Worm (Caenorhabditis elegans): ENCODE measurements around the gene W06G6.20.

W06G6.20 gene

DNA sequence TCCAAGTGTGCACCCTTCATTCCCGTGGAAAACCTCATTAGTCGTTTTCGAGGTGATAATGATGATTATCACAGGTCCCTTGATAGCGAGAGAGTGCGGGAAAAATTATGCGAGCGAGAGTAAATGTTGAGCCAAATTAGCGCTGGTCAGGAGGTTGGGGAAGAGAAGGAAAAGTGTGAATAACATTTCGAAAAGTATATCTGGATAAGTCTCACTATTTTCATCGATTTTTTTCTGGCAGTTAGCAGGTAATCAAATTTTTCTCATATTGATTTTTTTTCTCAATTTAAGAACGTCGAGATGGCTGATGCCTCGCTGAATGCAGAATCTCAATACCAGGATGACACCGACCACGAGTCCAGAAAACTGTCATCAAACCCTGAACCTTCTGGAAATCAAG, 19.2 kb downstream of the W06G6.20 start, which contains the start of gene W06G6.2:
Gene W06G6.2, plus strand, starts transcription at position 301 of the 400 bp plus-strand sequence.
- TF ChIP-seq sptf-1 (tag; optimal IDR thresholded peaks at IDR 0.05), result no peak
- TF ChIP-seq ceh-83 (GFP tag; optimal IDR thresholded peaks at IDR 0.05), result no peak
- no peak for TF ChIP-seq ceh-43 (GFP tag; optimal IDR thresholded peaks at IDR 0.05)
- no peak for TF ChIP-seq lin-32 (GFP tag; optimal IDR thresholded peaks at IDR 0.05)
- no peak for TF ChIP-seq zip-8 (tag; optimal IDR thresholded peaks at IDR 0.05)
- no peak for TF ChIP-seq nhr-28 (tag; optimal IDR thresholded peaks at IDR 0.05)
- TF ChIP-seq flh-1 (GFP tag; optimal IDR thresholded peaks at IDR 0.05), result no peak
- no peak for TF ChIP-seq nhr-237 (tag; optimal IDR thresholded peaks at IDR 0.05)
- no peak for TF ChIP-seq ceh-39 (tag; optimal IDR thresholded peaks at IDR 0.05)
- TF ChIP-seq unc-39 (tag; optimal IDR thresholded peaks at IDR 0.05), result no peak
- TF ChIP-seq bed-3 (GFP tag; optimal IDR thresholded peaks at IDR 0.05), result no peak

DNA sequence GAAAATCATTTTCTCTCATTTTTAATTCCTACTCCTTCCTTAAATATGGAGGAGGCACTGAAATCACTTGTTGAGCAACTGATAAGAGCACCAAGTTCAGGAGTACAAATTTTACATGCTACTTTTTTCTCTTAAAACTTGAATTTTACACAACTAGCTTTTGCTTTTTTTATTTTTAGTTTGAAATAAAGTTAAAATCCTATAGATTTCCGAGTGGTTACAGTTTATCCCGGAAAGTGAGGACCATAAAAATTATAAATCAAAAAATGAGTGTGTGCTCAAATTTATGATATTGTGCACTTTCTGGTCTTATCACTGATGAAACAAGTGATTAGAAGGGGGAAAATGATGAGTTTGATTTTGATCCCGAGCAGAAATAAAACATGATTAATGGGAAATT, 20.2 kb downstream of the W06G6.20 start, which contains the start of gene oac-53:
Gene oac-53, minus strand, starts transcription at position 9 of the 400 bp plus-strand sequence.
- TF ChIP-seq M03D4.4 (tag; optimal IDR thresholded peaks at IDR 0.05), result no peak
- TF ChIP-seq nhr-28 (tag; optimal IDR thresholded peaks at IDR 0.05), result no peak
- no peak for TF ChIP-seq mls-2 (tag; optimal IDR thresholded peaks at IDR 0.05)
- no peak for TF ChIP-seq ceh-39 (tag; optimal IDR thresholded peaks at IDR 0.05)
- TF ChIP-seq nhr-2 (tag; optimal IDR thresholded peaks at IDR 0.05), result no peak
- TF ChIP-seq lsy-2 (tag; optimal IDR thresholded peaks at IDR 0.05), result no peak
- TF ChIP-seq unc-120 (tag; optimal IDR thresholded peaks at IDR 0.05; ENCODE audit: poor library complexity, severe bottlenecking), result no peak
- no peak for TF ChIP-seq drap-1 (GFP tag; optimal IDR thresholded peaks at IDR 0.05)

DNA sequence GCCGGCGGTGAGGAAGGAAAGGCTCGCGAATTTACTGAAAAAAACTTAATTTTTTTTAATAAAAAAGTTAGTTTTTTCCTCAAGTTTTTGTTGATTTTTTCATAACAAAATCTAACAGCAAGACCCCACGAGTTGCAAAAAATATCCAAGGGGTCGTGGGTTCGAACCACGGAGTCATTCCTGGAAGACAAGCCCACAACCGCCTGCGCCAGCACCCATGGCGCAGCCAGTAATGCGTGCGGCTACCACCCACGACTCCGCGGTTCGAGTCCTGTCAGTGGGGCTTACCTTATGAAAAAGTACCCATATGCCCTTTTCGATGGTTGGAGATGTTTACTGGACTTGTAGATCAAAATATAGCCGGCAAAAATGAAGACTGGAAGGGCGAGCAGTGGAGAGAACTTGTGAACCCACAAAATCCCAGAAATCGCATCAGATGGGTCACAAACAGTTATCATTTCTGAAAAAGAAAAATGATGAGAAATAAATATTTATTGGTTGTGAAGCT, 25.4 kb downstream of the W06G6.20 start, which contains the start of gene Y70C5A.2:
Gene Y70C5A.2, minus strand, starts transcription at position 458 of the 508 bp plus-strand sequence.
- no peak for TF ChIP-seq unc-120 (tag; optimal IDR thresholded peaks at IDR 0.05; ENCODE audit: poor library complexity, severe bottlenecking)

DNA sequence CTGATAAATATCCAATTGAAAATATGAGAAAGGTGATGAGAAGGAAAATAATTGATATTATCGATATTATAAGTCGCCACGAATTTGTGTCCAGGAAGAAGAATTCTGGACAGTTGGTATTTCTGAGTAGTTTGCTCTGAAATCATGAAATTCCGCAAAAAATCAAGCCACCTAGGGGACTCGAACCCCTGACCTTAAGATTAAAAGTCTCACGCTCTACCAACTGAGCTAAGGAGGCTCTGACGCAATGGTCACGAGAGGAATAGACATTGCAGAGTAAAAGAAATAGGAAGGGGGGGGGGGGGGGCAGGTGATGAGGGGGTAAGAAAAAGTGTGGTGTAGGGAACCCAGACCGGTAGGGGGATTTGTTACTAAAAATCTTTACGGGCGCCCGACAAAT, 26.3 kb downstream of the W06G6.20 start:
- TF ChIP-seq M03D4.4 (tag; optimal IDR thresholded peaks at IDR 0.05) (peak; percentile 66), hlh-1 (tag; optimal IDR thresholded peaks at IDR 0.05) (peak; percentile 3), drap-1 (GFP tag; optimal IDR thresholded peaks at IDR 0.05) (peak; percentile 47), mls-2 (tag; optimal IDR thresholded peaks at IDR 0.05) (peak; percentile 14), sptf-1 (tag; optimal IDR thresholded peaks at IDR 0.05) (peak; percentile 75), cnd-1 (tag; optimal IDR thresholded peaks at IDR 0.05) (peak; percentile 51), ceh-43 (GFP tag; optimal IDR thresholded peaks at IDR 0.05) (no peak), nhr-237 (tag; optimal IDR thresholded peaks at IDR 0.05) (no peak), ham-2 (GFP tag; optimal IDR thresholded peaks at IDR 0.05) (no peak), flh-1 (GFP tag; optimal IDR thresholded peaks at IDR 0.05) (peak; percentile 17), lin-32 (GFP tag; optimal IDR thresholded peaks at IDR 0.05) (no peak), sem-2 (GFP tag; optimal IDR thresholded peaks at IDR 0.05) (peak; percentile 36)

DNA sequence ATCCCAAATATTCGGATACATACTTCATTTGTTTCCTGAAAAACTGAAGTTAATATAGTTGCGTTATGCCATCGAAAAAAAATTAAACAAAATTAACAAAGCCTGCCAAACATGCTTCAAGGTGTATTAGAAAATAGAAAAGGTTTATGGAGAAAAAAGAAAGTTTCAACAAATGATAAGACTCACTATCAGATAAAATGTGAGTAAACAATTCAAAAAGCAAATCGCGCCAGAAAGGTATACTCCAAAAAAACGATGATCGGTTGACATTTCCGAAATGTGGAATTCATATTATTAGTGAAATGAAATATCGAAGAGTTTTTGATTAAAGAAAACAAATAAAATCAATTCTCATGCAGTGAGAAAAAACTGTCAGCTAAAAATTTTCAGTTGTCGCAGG, 27.3 kb downstream of the W06G6.20 start, which contains the start of gene Y70C5A.3:
Gene Y70C5A.3, minus strand, starts transcription at position 50 of the 400 bp plus-strand sequence.
- TF ChIP-seq ham-2 (GFP tag; optimal IDR thresholded peaks at IDR 0.05), result no peak
- TF ChIP-seq lin-32 (GFP tag; optimal IDR thresholded peaks at IDR 0.05), result no peak
- TF ChIP-seq nhr-12 (tag; optimal IDR thresholded peaks at IDR 0.05), result no peak
- no peak for TF ChIP-seq M03D4.4 (tag; optimal IDR thresholded peaks at IDR 0.05)
- TF ChIP-seq unc-62 (GFP tag; optimal IDR thresholded peaks at IDR 0.05), result no peak
- TF ChIP-seq nhr-2 (tag; optimal IDR thresholded peaks at IDR 0.05), result no peak
- TF ChIP-seq mls-2 (tag; optimal IDR thresholded peaks at IDR 0.05), result no peak
- TF ChIP-seq sem-2 (GFP tag; optimal IDR thresholded peaks at IDR 0.05), result no peak
- no peak for TF ChIP-seq bed-3 (GFP tag; optimal IDR thresholded peaks at IDR 0.05)
- TF ChIP-seq nhr-76 (tag; optimal IDR thresholded peaks at IDR 0.05), result no peak

DNA sequence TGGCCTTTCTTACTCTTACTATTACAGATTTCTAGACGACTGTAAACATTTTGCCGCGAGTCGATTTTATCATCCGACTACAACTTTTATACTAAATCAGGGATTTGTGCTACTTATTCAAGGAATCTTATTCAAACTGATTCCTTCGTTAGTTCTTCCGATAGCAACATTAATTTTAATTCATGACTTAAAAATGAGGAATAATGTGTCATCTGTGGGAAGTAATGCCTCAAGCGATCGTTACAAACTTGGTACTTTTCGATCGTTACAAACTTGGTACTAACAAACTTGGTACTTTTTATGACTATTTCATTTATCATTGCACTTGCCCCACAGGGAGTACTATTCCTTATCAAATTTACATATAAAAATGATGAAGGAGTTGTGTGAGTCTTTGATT, 30.7 kb downstream of the W06G6.20 start, which contains the start of gene Y70C5A.4:
Gene Y70C5A.4, plus strand, starts transcription at position 301 of the 400 bp plus-strand sequence.
- TF ChIP-seq drap-1 (GFP tag; optimal IDR thresholded peaks at IDR 0.05), result no peak
- no peak for TF ChIP-seq ceh-83 (GFP tag; optimal IDR thresholded peaks at IDR 0.05)
- no peak for TF ChIP-seq lsy-2 (tag; optimal IDR thresholded peaks at IDR 0.05)
- no peak for TF ChIP-seq elt-1 (tag; optimal IDR thresholded peaks at IDR 0.05; ENCODE audit: borderline replicate concordance, insufficient read depth)
- no peak for TF ChIP-seq nhr-2 (tag; optimal IDR thresholded peaks at IDR 0.05)
- no peak for TF ChIP-seq nhr-76 (tag; optimal IDR thresholded peaks at IDR 0.05)
- TF ChIP-seq M03D4.4 (tag; optimal IDR thresholded peaks at IDR 0.05), result no peak
- TF ChIP-seq mep-1 (tag; optimal IDR thresholded peaks at IDR 0.05), result no peak
- TF ChIP-seq pha-4 (tag; optimal IDR thresholded peaks at IDR 0.05), result no peak
- no peak for TF ChIP-seq elt-3 (tag; optimal IDR thresholded peaks at IDR 0.05)
- no peak for TF ChIP-seq sptf-1 (tag; optimal IDR thresholded peaks at IDR 0.05)
- no peak for TF ChIP-seq ham-2 (GFP tag; optimal IDR thresholded peaks at IDR 0.05)
- no peak for TF ChIP-seq nhr-28 (tag; optimal IDR thresholded peaks at IDR 0.05)
- no peak for TF ChIP-seq ceh-39 (tag; optimal IDR thresholded peaks at IDR 0.05)
- no peak for TF ChIP-seq blmp-1 (tag; optimal IDR thresholded peaks at IDR 0.05)
